Fruit fly (Drosophila melanogaster) whole organism, prepupa: ENCODE measurements around the gene ACXD.

Experiments
- CG11762 ChIP-seq: fragments of 200-800 bp; sonication (Bioruptor generic); optimal IDR thresholded peaks from 3 replicates; lab custom pipeline; 2016; ENCODE audit warnings: missing biosample characterization, missing genetic modification characterization; ENCODE audit not compliant: insufficient read depth
- CG11902 ChIP-seq: fragments of 200-800 bp; sonication (Bioruptor generic); optimal IDR thresholded peaks from 3 replicates; lab custom pipeline; 2016; ENCODE audit warnings: missing biosample characterization, missing genetic modification characterization
- CG15336 ChIP-seq: fragments of 200-800 bp; sonication (Bioruptor generic); IDR thresholded peaks from 2 replicates; pipeline ENCODE4 v1.3.6; 2022; ENCODE audit warnings: missing biosample characterization, missing genetic modification characterization
- CG1621 ChIP-seq: fragments of 200-800 bp; sonication (Bioruptor generic); optimal IDR thresholded peaks from 3 replicates; lab custom pipeline; 2018; ENCODE audit warnings: missing biosample characterization, mild to moderate bottlenecking, missing genetic modification characterization
- CG16779 ChIP-seq: fragments of 200-800 bp; sonication (Bioruptor generic); optimal IDR thresholded peaks from 3 replicates; lab custom pipeline; 2017; ENCODE audit warnings: missing biosample characterization, mild to moderate bottlenecking, missing genetic modification characterization
- CG3032 ChIP-seq: fragments of 200-800 bp; optimal IDR thresholded peaks from 2 replicates; lab custom pipeline; 2019; ENCODE audit warnings: missing biosample characterization, mild to moderate bottlenecking, missing genetic modification characterization, moderate library complexity
- CG31627 ChIP-seq: fragments of 200-800 bp; sonication (Bioruptor generic); optimal IDR thresholded peaks from 3 replicates; lab custom pipeline; 2016; ENCODE audit warnings: missing biosample characterization, missing genetic modification characterization
- CG32006 ChIP-seq: fragments of 200-800 bp; sonication (Bioruptor generic); optimal IDR thresholded peaks from 3 replicates; lab custom pipeline; 2017; ENCODE audit warnings: missing biosample characterization, mild to moderate bottlenecking, missing genetic modification characterization
- CG34406 ChIP-seq: fragments of 200-800 bp; sonication (Bioruptor generic); optimal IDR thresholded peaks from 3 replicates; lab custom pipeline; 2016; ENCODE audit warnings: missing biosample characterization, missing genetic modification characterization
- CG3919 ChIP-seq: fragments of 200-800 bp; sonication (Bioruptor generic); optimal IDR thresholded peaks from 3 replicates; lab custom pipeline; 2016; ENCODE audit warnings: missing biosample characterization, missing genetic modification characterization
- CG4318 ChIP-seq: fragments of 200-800 bp; sonication (Bioruptor generic); optimal IDR thresholded peaks from 3 replicates; lab custom pipeline; 2017; ENCODE audit warnings: missing biosample characterization, mild to moderate bottlenecking, missing genetic modification characterization
- CG6163 ChIP-seq: fragments of 200-800 bp; sonication (Bioruptor generic); IDR thresholded peaks from 3 replicates; pipeline ENCODE4 v1.3.6; 2022; ENCODE audit warnings: missing biosample characterization, missing genetic modification characterization
- CG6276 ChIP-seq: fragments of 200-800 bp; sonication (Bioruptor generic); optimal IDR thresholded peaks from 2 replicates; lab custom pipeline; 2017; ENCODE audit warnings: missing biosample characterization, mild to moderate bottlenecking, missing genetic modification characterization
- CG6792 ChIP-seq: fragments of 200-800 bp; sonication (Bioruptor generic); optimal IDR thresholded peaks from 3 replicates; lab custom pipeline; 2016; ENCODE audit warnings: missing biosample characterization, missing genetic modification characterization
- CG6808 ChIP-seq: fragments of 200-800 bp; sonication (Bioruptor generic); optimal IDR thresholded peaks from 3 replicates; lab custom pipeline; 2017; ENCODE audit warnings: missing biosample characterization, missing genetic modification characterization, mild to moderate bottlenecking, moderate library complexity, missing genetic modification reagents
- CG6854 ChIP-seq: fragments of 200-800 bp; sonication (Bioruptor generic); optimal IDR thresholded peaks from 2 replicates; lab custom pipeline; 2017; ENCODE audit warnings: missing biosample characterization, mild to moderate bottlenecking, missing genetic modification characterization
- CG7368 ChIP-seq: fragments of 200-800 bp; sonication (Bioruptor generic); optimal IDR thresholded peaks from 3 replicates; lab custom pipeline; 2016; ENCODE audit warnings: missing biosample characterization, missing genetic modification characterization
- CG8119 ChIP-seq: fragments of 200-800 bp; sonication (Bioruptor generic); IDR thresholded peaks from 3 replicates; pipeline ENCODE4 v1.3.6; 2022; ENCODE audit warnings: missing biosample characterization, missing genetic modification characterization
- CG8319 ChIP-seq: fragments of 200-800 bp; sonication (Bioruptor generic); optimal IDR thresholded peaks from 3 replicates; lab custom pipeline; 2016; ENCODE audit warnings: missing biosample characterization, missing genetic modification characterization
- CG9139 ChIP-seq: fragments of 200-800 bp; sonication (Bioruptor generic); optimal IDR thresholded peaks from 3 replicates; lab custom pipeline; 2017; ENCODE audit warnings: missing biosample characterization, mild to moderate bottlenecking, missing genetic modification characterization
- Eip75B ChIP-seq: fragments of 200-800 bp; sonication (Bioruptor generic); optimal IDR thresholded peaks from 3 replicates; lab custom pipeline; 2016; ENCODE audit warnings: missing biosample characterization, missing genetic modification characterization
- Eip78C ChIP-seq: fragments of 200-800 bp; sonication (Bioruptor generic); peaks from one replicate; lab custom pipeline; 2016; ENCODE audit warnings: missing biosample characterization, missing genetic modification characterization
- Eip93F ChIP-seq: fragments of 200-800 bp; sonication (Bioruptor generic); optimal IDR thresholded peaks from 2 replicates; lab custom pipeline; 2016; ENCODE audit warnings: missing biosample characterization, mild to moderate bottlenecking, missing genetic modification characterization
- Ets96B ChIP-seq: fragments of 200-800 bp; optimal IDR thresholded peaks from 2 replicates; lab custom pipeline; 2019; ENCODE audit warnings: missing biosample characterization, mild to moderate bottlenecking, missing genetic modification characterization, moderate library complexity
- Gug ChIP-seq: fragments of 200-800 bp; sonication (Bioruptor generic); IDR thresholded peaks from 2 replicates; pipeline ENCODE4 v1.3.6; 2022; ENCODE audit warnings: missing biosample characterization, missing genetic modification characterization
- Hr38 ChIP-seq: sonication (Bioruptor generic); optimal IDR thresholded peaks from 2 replicates; lab custom pipeline; 2016; ENCODE audit warnings: missing biosample characterization, missing genetic modification characterization
- Hr39 ChIP-seq: fragments of 200-800 bp; sonication (Bioruptor generic); optimal IDR thresholded peaks from 2 replicates; lab custom pipeline; 2016; ENCODE audit warnings: missing biosample characterization, missing genetic modification characterization
- Hr4 ChIP-seq: fragments of 200-800 bp; sonication (Bioruptor generic); optimal IDR thresholded peaks from 3 replicates; lab custom pipeline; 2016; ENCODE audit warnings: missing biosample characterization, missing genetic modification characterization
- Lpt ChIP-seq: fragments of 200-800 bp; sonication (Bioruptor generic); optimal IDR thresholded peaks from 3 replicates; lab custom pipeline; 2016; ENCODE audit warnings: missing biosample characterization, missing genetic modification characterization
- Met ChIP-seq: fragments of 200-800 bp; sonication (Bioruptor generic); optimal IDR thresholded peaks from 3 replicates; lab custom pipeline; 2016; ENCODE audit warnings: missing biosample characterization, missing genetic modification characterization
- OdsH ChIP-seq: fragments of 200-800 bp; sonication (Bioruptor generic); optimal IDR thresholded peaks from 3 replicates; lab custom pipeline; 2016; ENCODE audit warnings: missing biosample characterization, missing genetic modification characterization
- Smox ChIP-seq: fragments of 200-800 bp; sonication (Bioruptor generic); optimal IDR thresholded peaks from 3 replicates; lab custom pipeline; 2016; ENCODE audit warnings: missing biosample characterization, missing genetic modification characterization
- Sox102F ChIP-seq: fragments of 200-800 bp; sonication (Bioruptor generic); optimal IDR thresholded peaks from 2 replicates; lab custom pipeline; 2016; ENCODE audit warnings: missing biosample characterization, mild to moderate bottlenecking, missing genetic modification characterization
- Sox14 ChIP-seq: fragments of 200-800 bp; sonication (Bioruptor generic); optimal IDR thresholded peaks from 3 replicates; lab custom pipeline; 2016; ENCODE audit warnings: missing biosample characterization, missing genetic modification characterization
- achi ChIP-seq: fragments of 200-800 bp; sonication (Bioruptor generic); optimal IDR thresholded peaks from 3 replicates; lab custom pipeline; 2016; ENCODE audit warnings: missing biosample characterization, missing genetic modification characterization
- cyc ChIP-seq: fragments of 200-800 bp; sonication (Bioruptor generic); optimal IDR thresholded peaks from 3 replicates; lab custom pipeline; 2016; ENCODE audit warnings: missing biosample characterization, missing genetic modification characterization
- eg ChIP-seq: fragments of 200-800 bp; sonication (Bioruptor generic); IDR thresholded peaks from 3 replicates; pipeline ENCODE4 v1.3.6; 2022; ENCODE audit warnings: missing biosample characterization, missing genetic modification characterization
- esn ChIP-seq: fragments of 200-800 bp; sonication (Bioruptor generic); optimal IDR thresholded peaks from 2 replicates; lab custom pipeline; 2016; ENCODE audit warnings: missing biosample characterization, mild to moderate bottlenecking, missing genetic modification characterization, moderate library complexity
- fd59A ChIP-seq: fragments of 200-800 bp; sonication (Bioruptor generic); optimal IDR thresholded peaks from 2 replicates; lab custom pipeline; 2017; ENCODE audit warnings: missing biosample characterization, mild to moderate bottlenecking, missing genetic modification characterization, missing genetic modification reagents
- fd85E ChIP-seq: fragments of 200-800 bp; sonication (Bioruptor generic); optimal IDR thresholded peaks from 3 replicates; lab custom pipeline; 2016; ENCODE audit warnings: missing biosample characterization, missing genetic modification characterization
- fkh ChIP-seq: fragments of 200-800 bp; sonication (Bioruptor generic); optimal IDR thresholded peaks from 3 replicates; lab custom pipeline; 2017; ENCODE audit warnings: missing biosample characterization, mild to moderate bottlenecking, missing genetic modification characterization, moderate library complexity
- net ChIP-seq: fragments of 200-800 bp; sonication (Bioruptor generic); optimal IDR thresholded peaks from 3 replicates; lab custom pipeline; 2016; ENCODE audit warnings: missing biosample characterization, missing genetic modification characterization
- pdm3 ChIP-seq: fragments of 200-800 bp; sonication (Bioruptor generic); optimal IDR thresholded peaks from 3 replicates; lab custom pipeline; 2016; ENCODE audit warnings: missing biosample characterization, missing genetic modification characterization
- spab ChIP-seq: fragments of 200-800 bp; sonication (Bioruptor generic); optimal IDR thresholded peaks from 2 replicates; lab custom pipeline; 2017; ENCODE audit warnings: missing biosample characterization, mild to moderate bottlenecking, missing genetic modification characterization, missing genetic modification reagents
- ss ChIP-seq, 2 experiments: fragments of 200-800 bp; sonication (Bioruptor generic); optimal IDR thresholded peaks; 2 replicates in 1 of 2; 3 replicates in 1 of 2; lab custom pipeline; 2017 to 2018; ENCODE audit warnings: mild to moderate bottlenecking in 2 of 2, missing biosample characterization in 2 of 2, missing genetic modification characterization in 2 of 2, moderate library complexity in 1 of 2
- svp ChIP-seq: fragments of 200-800 bp; sonication (Bioruptor generic); peaks from one replicate; lab custom pipeline; 2016; ENCODE audit warnings: missing biosample characterization, missing genetic modification characterization
- topi ChIP-seq: fragments of 200-800 bp; sonication (Bioruptor generic); optimal IDR thresholded peaks from 3 replicates; lab custom pipeline; 2016; ENCODE audit warnings: missing biosample characterization, missing genetic modification characterization

Gene ACXD

dm6 chr3L:2262515-2262944 lies 25.1 kb downstream of the ACXD start, which contains the start of the genes oxt and CG13807 (continued):
- TF ChIP-seq CG9139 (peak; percentile 34), Met (GFP tag; lab: Kevin White, UChicago) (peak; percentile 81), CG3032 (peak; percentile 91), CG4318 (GFP tag; lab: Kevin White, UChicago) (peak; percentile 82), CG1621 (peak; percentile 81), Eip75B (GFP tag; lab: Kevin White, UChicago) (peak; percentile 75), fd85E (no peak), fkh (peak; percentile 95), ss (GFP tag; optimal IDR thresholded peaks at IDR 0.05; lab: Kevin White, UChicago) (peak in 1 of 2 experiments; percentile 80), CG31627 (peak; percentile 81), Hr4 (GFP tag; lab: Kevin White, UChicago) (peak; percentile 84), CG34406 (GFP tag; lab: Kevin White, UChicago) (peak; percentile 86), Ets96B (tag; lab: Kevin White, UChicago) (peak; percentile 78), CG32006 (GFP tag; lab: Kevin White, UChicago) (peak; percentile 89), CG11762 (GFP tag; lab: Kevin White, UChicago) (peak; percentile 65), CG6792 (GFP tag; lab: Kevin White, UChicago) (peak; percentile 84), achi (peak; percentile 87), net (GFP tag; lab: Kevin White, UChicago) (peak; percentile 87), eg (GFP tag; lab: Robert Waterston, UW) (peak; percentile 90), cyc (GFP tag; lab: Kevin White, UChicago) (peak; percentile 84), CG6163 (GFP tag; lab: Robert Waterston, UW) (peak; percentile 94), pdm3 (GFP tag; lab: Kevin White, UChicago) (peak; percentile 87), Sox102F (peak; percentile 83), CG3919 (GFP tag; lab: Kevin White, UChicago) (peak; percentile 87), CG6854 (peak; percentile 7), svp (GFP tag; lab: Kevin White, UChicago) (peak; percentile 93), Smox (peak; percentile 83), Eip93F (GFP tag; lab: Kevin White, UChicago) (peak; percentile 31), CG16779 (tag; lab: Kevin White, UChicago) (peak; percentile 37), CG8119 (peak; percentile 83), OdsH (peak; percentile 88), CG8319 (GFP tag; lab: Kevin White, UChicago) (peak; percentile 80), CG15336 (GFP tag; lab: Robert Waterston, UW) (peak; percentile 81), CG7368 (GFP tag; lab: Kevin White, UChicago) (peak; percentile 72), Hr39 (GFP tag; lab: Kevin White, UChicago) (peak; percentile 80)

DNA sequence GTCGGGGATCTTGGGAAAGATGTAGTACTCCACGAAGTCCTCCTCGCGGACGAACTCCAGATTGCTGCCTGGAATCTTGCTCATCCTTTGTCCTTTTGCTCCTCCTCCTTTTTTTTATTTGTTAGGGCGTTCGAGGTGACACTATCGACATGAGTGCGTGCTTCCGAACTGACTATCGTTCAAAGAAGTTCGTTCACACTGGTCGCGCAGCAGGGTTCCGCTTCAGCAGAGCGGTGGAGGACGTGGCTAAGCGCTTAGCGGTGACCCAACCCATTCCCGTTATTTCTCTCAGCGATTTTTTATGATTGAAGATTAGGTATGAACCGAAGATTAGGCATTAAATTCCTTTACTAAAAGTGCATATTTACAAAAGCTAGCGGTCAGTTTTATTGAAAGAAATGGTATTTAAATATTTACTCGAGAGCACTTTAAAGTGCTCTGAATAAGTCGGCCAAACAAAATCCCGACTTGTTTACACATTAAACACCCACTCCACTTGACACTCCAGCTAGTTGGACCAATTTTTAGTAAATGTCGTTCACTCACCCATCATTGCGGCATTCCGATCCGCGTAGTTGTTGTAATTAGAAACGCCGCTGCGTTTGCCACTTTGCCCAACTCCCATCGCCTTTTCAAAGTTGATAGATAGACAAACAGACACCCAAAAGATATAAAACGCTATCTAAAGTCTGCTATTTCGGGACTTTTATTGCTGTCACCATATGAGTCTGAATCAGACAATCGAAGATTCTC lies 28.5 kb downstream of the ACXD start, which contains the start of the genes ecd and CG13806:
ecd (minus strand) TSS at position 166 of the 753 bp plus-strand sequence.
CG13806 (plus strand) TSS at position 703 of the 753 bp plus-strand sequence.
- no peak for TF ChIP-seq Hr38 (GFP tag; lab: Kevin White, UChicago)
- no peak for TF ChIP-seq CG3032
- TF ChIP-seq eg (GFP tag; lab: Robert Waterston, UW): peak; percentile 36; the same call in 1 of the 3 replicates
- no peak for TF ChIP-seq CG7368 (GFP tag; lab: Kevin White, UChicago)
- TF ChIP-seq fkh: peak; percentile 67
- TF ChIP-seq Ets96B (tag; lab: Kevin White, UChicago): no peak
- TF ChIP-seq net (GFP tag; lab: Kevin White, UChicago): no peak
- no peak for TF ChIP-seq CG11762 (GFP tag; lab: Kevin White, UChicago)
- no peak for TF ChIP-seq Gug (GFP tag; lab: Robert Waterston, UW)
- TF ChIP-seq Eip75B (GFP tag; lab: Kevin White, UChicago): no peak
- TF ChIP-seq spab (GFP tag; lab: Kevin White, UChicago): no peak
- TF ChIP-seq CG6276 (GFP tag; lab: Kevin White, UChicago): no peak
- TF ChIP-seq esn: peak; percentile 15
- no peak for TF ChIP-seq fd59A (GFP tag; lab: Kevin White, UChicago)
- TF ChIP-seq CG6808 (GFP tag; lab: Kevin White, UChicago): no peak
- no peak for TF ChIP-seq CG6854
- no peak for TF ChIP-seq CG6163 (GFP tag; lab: Robert Waterston, UW)
- no peak for TF ChIP-seq CG34406 (GFP tag; lab: Kevin White, UChicago)
- no peak for TF ChIP-seq CG11902
- TF ChIP-seq CG8319 (GFP tag; lab: Kevin White, UChicago): no peak
- TF ChIP-seq OdsH: no peak
- no peak for TF ChIP-seq ss (GFP tag; optimal IDR thresholded peaks at IDR 0.05; lab: Kevin White, UChicago)
- TF ChIP-seq pdm3 (GFP tag; lab: Kevin White, UChicago): no peak
- TF ChIP-seq Lpt (GFP tag; lab: Kevin White, UChicago): no peak
- TF ChIP-seq Sox14: peak; percentile 87
- no peak for TF ChIP-seq Eip93F (GFP tag; lab: Kevin White, UChicago)
- TF ChIP-seq CG31627: peak; percentile 18
- TF ChIP-seq topi (GFP tag; lab: Kevin White, UChicago): no peak
- no peak for TF ChIP-seq Eip78C (GFP tag; lab: Kevin White, UChicago)
- no peak for TF ChIP-seq CG32006 (GFP tag; lab: Kevin White, UChicago)
- TF ChIP-seq Sox102F: no peak
